Worm (Caenorhabditis elegans): ENCODE measurements around the gene col-88.

Gene col-88

ce11 chrIII:25582-25996 lies 15.3 kb upstream of the col-88 start:
- TF ChIP-seq ztf-11 (tag; optimal IDR thresholded peaks at IDR 0.05) = no peak
- no peak for TF ChIP-seq daf-12 (tag; optimal IDR thresholded peaks at IDR 0.05)
- no peak for TF ChIP-seq ceh-16 (tag; optimal IDR thresholded peaks at IDR 0.05)
- no peak for TF ChIP-seq sea-2 (GFP tag; optimal IDR thresholded peaks at IDR 0.05)
- TF ChIP-seq snpc-4 (tag; optimal IDR thresholded peaks at IDR 0.05) = no peak
- no peak for TF ChIP-seq nhr-43 (tag; optimal IDR thresholded peaks at IDR 0.05; ENCODE audit: poor library complexity, severe bottlenecking)
- no peak for TF ChIP-seq aly-2 (tag; optimal IDR thresholded peaks at IDR 0.05)
- peak; percentile 68 for TF ChIP-seq ceh-28 (tag; optimal IDR thresholded peaks at IDR 0.05)
- no peak for TF ChIP-seq nhr-67 (tag; optimal IDR thresholded peaks at IDR 0.05)
- TF ChIP-seq nfya-1 (tag; optimal IDR thresholded peaks at IDR 0.05; ENCODE audit: insufficient read depth) = peak; percentile 90
- TF ChIP-seq elt-2 (tag; optimal IDR thresholded peaks at IDR 0.05) = no peak
- TF ChIP-seq fkh-10 (GFP tag; optimal IDR thresholded peaks at IDR 0.05) = peak; percentile 45
- no peak for TF ChIP-seq R02D3.7 (tag; optimal IDR thresholded peaks at IDR 0.05)
- no peak for TF ChIP-seq nhr-77 (tag; optimal IDR thresholded peaks at IDR 0.05)
- no peak for TF ChIP-seq elt-1 (tag; optimal IDR thresholded peaks at IDR 0.05)
- no peak for TF ChIP-seq nhr-12 (tag; optimal IDR thresholded peaks at IDR 0.05)
- no peak for TF ChIP-seq pha-4 (tag; optimal IDR thresholded peaks at IDR 0.05)
- TF ChIP-seq ceh-9 (tag; optimal IDR thresholded peaks at IDR 0.05) = no peak
- no peak for TF ChIP-seq mml-1 (tag; optimal IDR thresholded peaks at IDR 0.05)
- TF ChIP-seq egl-27 (tag; optimal IDR thresholded peaks at IDR 0.05) = no peak
- TF ChIP-seq nhr-237 (tag; optimal IDR thresholded peaks at IDR 0.05) = no peak
- peak; percentile 47 for TF ChIP-seq ceh-82 (tag; optimal IDR thresholded peaks at IDR 0.05)
- TF ChIP-seq nhr-11 (tag; optimal IDR thresholded peaks at IDR 0.05) = peak; percentile 38
- TF ChIP-seq mdl-1 (tag; optimal IDR thresholded peaks at IDR 0.05) = peak; percentile 41
- peak; percentile 35 for TF ChIP-seq fkh-2 (tag; optimal IDR thresholded peaks at IDR 0.05)
- TF ChIP-seq unc-39 (tag; optimal IDR thresholded peaks at IDR 0.05) = no peak
- TF ChIP-seq nhr-23 (tag; optimal IDR thresholded peaks at IDR 0.05) = no peak
- peak; percentile 28 for TF ChIP-seq lin-15B (tag; optimal IDR thresholded peaks at IDR 0.05)
- peak; percentile 95 for TF ChIP-seq lin-39 (tag; optimal IDR thresholded peaks at IDR 0.05)
- no peak for TF ChIP-seq egl-5 (tag; optimal IDR thresholded peaks at IDR 0.05)
- TF ChIP-seq skn-1 (tag; optimal IDR thresholded peaks at IDR 0.05) = no peak
- no peak for TF ChIP-seq nhr-25 (tag; optimal IDR thresholded peaks at IDR 0.05)
- no peak for TF ChIP-seq unc-62 (GFP tag; optimal IDR thresholded peaks at IDR 0.05)
- no peak for TF ChIP-seq nhr-76 (tag; optimal IDR thresholded peaks at IDR 0.05)
- TF ChIP-seq ztf-4 (tag; optimal IDR thresholded peaks at IDR 0.05) = no peak
- no peak for TF ChIP-seq zag-1 (tag; optimal IDR thresholded peaks at IDR 0.05)
- no peak for TF ChIP-seq ama-1 (optimal IDR thresholded peaks at IDR 0.05)
- no peak for TF ChIP-seq elt-3 (tag; optimal IDR thresholded peaks at IDR 0.05)
- TF ChIP-seq eor-1 (tag; optimal IDR thresholded peaks at IDR 0.05) = no peak
- TF ChIP-seq hmg-11 (tag; optimal IDR thresholded peaks at IDR 0.05) = peak; percentile 74
- TF ChIP-seq pqm-1 (tag; optimal IDR thresholded peaks at IDR 0.05) = no peak
- TF ChIP-seq tbx-2 (tag; optimal IDR thresholded peaks at IDR 0.05) = peak; percentile 50
- no peak for TF ChIP-seq fos-1 (tag; optimal IDR thresholded peaks at IDR 0.05)
- no peak for TF ChIP-seq ZK546.5 (tag; optimal IDR thresholded peaks at IDR 0.05)
- peak; percentile 18 for TF ChIP-seq lsy-12 (tag; optimal IDR thresholded peaks at IDR 0.05)
- no peak for TF ChIP-seq nhr-28 (tag; optimal IDR thresholded peaks at IDR 0.05)
- TF ChIP-seq jun-1 (tag; optimal IDR thresholded peaks at IDR 0.05) = peak; percentile 3
